Fruit fly (Drosophila melanogaster) whole organism, embryonic: ENCODE results near the gene Fign.

Source experiments
- ATbp ChIP-seq: fragments of 200-800 bp; sonication (Bioruptor generic); optimal IDR thresholded peaks from 2 replicates; lab custom pipeline; 2017; ENCODE audit warnings: missing biosample characterization, mild to moderate bottlenecking, missing genetic modification characterization, missing genetic modification reagents
- Asciz ChIP-seq: fragments of 200-800 bp; sonication (Bioruptor generic); optimal IDR thresholded peaks from 2 replicates; lab custom pipeline; 2017; ENCODE audit warnings: missing biosample characterization, mild to moderate bottlenecking, missing genetic modification characterization, missing genetic modification reagents
- Atf3 ChIP-seq: fragments of 200-800 bp; sonication (Bioruptor generic); optimal IDR thresholded peaks from 3 replicates; lab custom pipeline; 2016; ENCODE audit warnings: missing biosample characterization, missing genetic modification characterization
- Bgb ChIP-seq: fragments of 200-800 bp; sonication (Bioruptor generic); IDR thresholded peaks from 2 replicates; pipeline ENCODE4 v1.3.6; 2022; ENCODE audit warnings: missing biosample characterization, missing genetic modification characterization; ENCODE audit not compliant: partially characterized antibody
- CG10267 ChIP-seq: fragments of 200-800 bp; sonication (Bioruptor generic); optimal IDR thresholded peaks from 2 replicates; lab custom pipeline; 2018; ENCODE audit warnings: missing biosample characterization, mild to moderate bottlenecking, missing genetic modification characterization, moderate library complexity
- CG10431 ChIP-seq: fragments of 200-800 bp; sonication (Bioruptor generic); optimal IDR thresholded peaks from 3 replicates; lab custom pipeline; 2018; ENCODE audit warnings: missing biosample characterization, mild to moderate bottlenecking, missing genetic modification characterization
- CG10565 ChIP-seq: fragments of 200-800 bp; sonication (Bioruptor generic); optimal IDR thresholded peaks from 3 replicates; lab custom pipeline; 2016; ENCODE audit warnings: missing biosample characterization, mild to moderate bottlenecking, missing genetic modification characterization
- CG10654 ChIP-seq: fragments of 200-800 bp; sonication (Bioruptor generic); optimal IDR thresholded peaks from 2 replicates; lab custom pipeline; 2016; ENCODE audit warnings: missing biosample characterization, missing genetic modification characterization
- CG11093 ChIP-seq: fragments of 200-800 bp; sonication (Bioruptor generic); IDR thresholded peaks from 3 replicates; pipeline ENCODE4 v1.3.6; 2022; ENCODE audit warnings: missing biosample characterization, missing genetic modification characterization
- CG12104 ChIP-seq: fragments of 200-800 bp; sonication (Bioruptor generic); optimal IDR thresholded peaks from 3 replicates; lab custom pipeline; 2016; ENCODE audit warnings: missing biosample characterization, missing genetic modification characterization
- CG12659 ChIP-seq: fragments of 200-800 bp; sonication (Bioruptor generic); optimal IDR thresholded peaks from 3 replicates; lab custom pipeline; 2017; ENCODE audit warnings: mild to moderate bottlenecking, missing biosample characterization, missing genetic modification reagents, missing genetic modification characterization
- CG13287 ChIP-seq: fragments of 200-800 bp; sonication (Bioruptor generic); IDR thresholded peaks from 2 replicates; pipeline ENCODE4 v1.3.6; 2022; ENCODE audit warnings: missing biosample characterization, missing genetic modification characterization; ENCODE audit not compliant: partially characterized antibody
- CG13775 ChIP-seq: fragments of 200-800 bp; sonication (Bioruptor generic); optimal IDR thresholded peaks from 3 replicates; lab custom pipeline; 2017; ENCODE audit warnings: missing biosample characterization, mild to moderate bottlenecking, missing genetic modification characterization
- CG15601 ChIP-seq: fragments of 200-800 bp; sonication (Bioruptor generic); optimal IDR thresholded peaks from 3 replicates; lab custom pipeline; 2019; ENCODE audit warnings: missing biosample characterization, mild to moderate bottlenecking, missing genetic modification characterization, moderate library complexity
- CG17361 ChIP-seq: fragments of 200-800 bp; sonication (Bioruptor generic); IDR thresholded peaks from 3 replicates; pipeline ENCODE4 v1.3.6; 2022; ENCODE audit warnings: missing biosample characterization, missing genetic modification characterization
- CG18619 ChIP-seq: fragments of 200-800 bp; sonication (Bioruptor generic); optimal IDR thresholded peaks from 3 replicates; lab custom pipeline; 2017; ENCODE audit warnings: missing biosample characterization, mild to moderate bottlenecking, missing genetic modification characterization
- CG2116 ChIP-seq: fragments of 200-800 bp; sonication (Bioruptor generic); optimal IDR thresholded peaks from 3 replicates; lab custom pipeline; 2018; ENCODE audit warnings: missing biosample characterization, mild to moderate bottlenecking, missing genetic modification characterization
- CG2120 ChIP-seq: fragments of 200-800 bp; sonication (Bioruptor generic); optimal IDR thresholded peaks from 3 replicates; lab custom pipeline; 2016; ENCODE audit warnings: missing biosample characterization, missing genetic modification characterization
- CG30431 ChIP-seq: fragments of 200-800 bp; sonication (Bioruptor generic); optimal IDR thresholded peaks from 2 replicates; lab custom pipeline; 2017; ENCODE audit warnings: missing biosample characterization, missing genetic modification characterization
- CG31388 ChIP-seq: fragments of 200-800 bp; sonication (Bioruptor generic); optimal IDR thresholded peaks from 2 replicates; lab custom pipeline; 2016; ENCODE audit warnings: missing biosample characterization, missing genetic modification characterization
- CG4707 ChIP-seq: fragments of 200-800 bp; sonication (Bioruptor generic); optimal IDR thresholded peaks from 2 replicates; lab custom pipeline; 2018; ENCODE audit warnings: missing biosample characterization, mild to moderate bottlenecking, missing genetic modification characterization, moderate library complexity
- CG6254 ChIP-seq: fragments of 200-800 bp; sonication (Bioruptor generic); optimal IDR thresholded peaks from 3 replicates; lab custom pipeline; 2017; ENCODE audit warnings: mild to moderate bottlenecking, missing biosample characterization, missing genetic modification reagents, missing genetic modification characterization
- CG6689 ChIP-seq: fragments of 200-800 bp; sonication (Bioruptor generic); IDR thresholded peaks from 2 replicates; pipeline ENCODE4 v1.3.6; 2022; ENCODE audit warnings: missing biosample characterization, missing genetic modification characterization
- CG8290 ChIP-seq, 3 experiments: fragments of 200-800 bp; sonication (Bioruptor generic); optimal IDR thresholded peaks; 2 replicates each; lab custom pipeline; 2016 to 2019; ENCODE audit warnings: missing biosample characterization in 3 of 3, missing genetic modification characterization in 3 of 3, mild to moderate bottlenecking in 2 of 3, moderate library complexity in 1 of 3
- D19B ChIP-seq: fragments of 200-800 bp; sonication (Bioruptor generic); optimal IDR thresholded peaks from 2 replicates; lab custom pipeline; 2017; ENCODE audit warnings: missing biosample characterization, mild to moderate bottlenecking, missing genetic modification characterization
- Drgx ChIP-seq: fragments of 200-800 bp; sonication (Bioruptor generic); IDR thresholded peaks from 2 replicates; pipeline ENCODE4 v1.3.6; 2022; ENCODE audit warnings: missing biosample characterization, missing genetic modification characterization
- E2f2 ChIP-seq: fragments of 200-800 bp; sonication (Bioruptor generic); IDR thresholded peaks from 2 replicates; pipeline ENCODE4 v1.3.6; 2022; ENCODE audit warnings: missing biosample characterization, missing genetic modification characterization
- HmgD ChIP-seq: fragments of 200-800 bp; sonication (Bioruptor generic); optimal IDR thresholded peaks from 3 replicates; lab custom pipeline; 2016; ENCODE audit warnings: missing biosample characterization, missing genetic modification characterization
- Hr3 ChIP-seq: fragments of 200-800 bp; sonication (Bioruptor generic); optimal IDR thresholded peaks from 3 replicates; lab custom pipeline; 2016; ENCODE audit warnings: missing biosample characterization, missing genetic modification characterization
- Hr39 ChIP-seq: fragments of >200 bp; optimal IDR thresholded peaks from 2 replicates; lab custom pipeline; 2017
- Jarid2 ChIP-seq: fragments of 200-800 bp; sonication (Bioruptor generic); optimal IDR thresholded peaks from 3 replicates; lab custom pipeline; 2017; ENCODE audit warnings: mild to moderate bottlenecking, missing biosample characterization, missing genetic modification reagents, missing genetic modification characterization
- Nf-YB ChIP-seq: fragments of 200-800 bp; sonication (Bioruptor generic); optimal IDR thresholded peaks from 3 replicates; lab custom pipeline; 2019; ENCODE audit warnings: missing biosample characterization, mild to moderate bottlenecking, missing genetic modification characterization, moderate library complexity
- Poxn ChIP-seq: fragments of 200-800 bp; sonication (Bioruptor generic); IDR thresholded peaks from 2 replicates; pipeline ENCODE4 v1.3.6; 2022; ENCODE audit warnings: missing biosample characterization, missing genetic modification characterization
- Spps ChIP-seq: fragments of 200-800 bp; sonication (Bioruptor generic); optimal IDR thresholded peaks from 2 replicates; lab custom pipeline; 2018; ENCODE audit warnings: missing biosample characterization, mild to moderate bottlenecking, missing genetic modification characterization
- Sry-δ ChIP-seq: fragments of 200-800 bp; sonication (Bioruptor generic); optimal IDR thresholded peaks from 2 replicates; lab custom pipeline; 2016; ENCODE audit warnings: missing biosample characterization, missing genetic modification characterization
- Xbp1 ChIP-seq: fragments of 200-800 bp; sonication (Bioruptor generic); optimal IDR thresholded peaks from 3 replicates; lab custom pipeline; 2016; ENCODE audit warnings: missing biosample characterization, mild to moderate bottlenecking, missing genetic modification characterization
- Xrp1 ChIP-seq: fragments of 200-800 bp; sonication (Bioruptor generic); IDR thresholded peaks from 2 replicates; pipeline ENCODE4 v1.3.6; 2022; ENCODE audit warnings: missing biosample characterization, missing genetic modification characterization
- YL-1 ChIP-seq: fragments of 200-800 bp; sonication (Bioruptor generic); optimal IDR thresholded peaks from 3 replicates; lab custom pipeline; 2017; ENCODE audit warnings: missing biosample characterization, mild to moderate bottlenecking, missing genetic modification characterization
- bbx ChIP-seq: fragments of 200-800 bp; sonication (Bioruptor generic); IDR thresholded peaks from 2 replicates; pipeline ENCODE4 v1.3.6; 2022; ENCODE audit warnings: missing biosample characterization, missing genetic modification characterization; ENCODE audit not compliant: partially characterized antibody
- corto ChIP-seq: fragments of 200-800 bp; sonication (Bioruptor generic); optimal IDR thresholded peaks from 2 replicates; lab custom pipeline; 2016; ENCODE audit warnings: missing biosample characterization, mild to moderate bottlenecking, missing genetic modification characterization, moderate library complexity
- dm ChIP-seq: fragments of 200-800 bp; sonication (Bioruptor generic); optimal IDR thresholded peaks from 3 replicates; lab custom pipeline; 2016; ENCODE audit warnings: missing biosample characterization, missing genetic modification characterization
- eyg ChIP-seq: fragments of 200-800 bp; sonication (Bioruptor generic); optimal IDR thresholded peaks from 3 replicates; lab custom pipeline; 2016; ENCODE audit warnings: missing biosample characterization, missing genetic modification characterization
- nom ChIP-seq: fragments of 200-800 bp; sonication (Bioruptor generic); optimal IDR thresholded peaks from 2 replicates; lab custom pipeline; 2017; ENCODE audit warnings: missing biosample characterization, missing genetic modification characterization, mild to moderate bottlenecking, moderate library complexity, missing genetic modification reagents
- onecut ChIP-seq: fragments of 200-800 bp; sonication (Bioruptor generic); IDR thresholded peaks from 2 replicates; pipeline ENCODE4 v1.3.6; 2022; ENCODE audit warnings: missing biosample characterization, missing genetic modification characterization
- sima ChIP-seq: fragments of 200-800 bp; sonication (Bioruptor generic); optimal IDR thresholded peaks from 2 replicates; lab custom pipeline; 2016; ENCODE audit warnings: missing biosample characterization, missing genetic modification characterization
- stc ChIP-seq: fragments of 200-800 bp; sonication (Bioruptor generic); IDR thresholded peaks from 2 replicates; pipeline ENCODE4 v1.3.6; 2022; ENCODE audit warnings: missing biosample characterization, missing genetic modification characterization
- unc-4 ChIP-seq: fragments of 200-800 bp; sonication (Bioruptor generic); IDR thresholded peaks from 2 replicates; pipeline ENCODE4 v1.3.6; 2022; ENCODE audit warnings: missing biosample characterization, missing genetic modification characterization; ENCODE audit not compliant: partially characterized antibody
- unpg ChIP-seq: fragments of 200-800 bp; sonication (Bioruptor generic); optimal IDR thresholded peaks from 3 replicates; lab custom pipeline; 2018; ENCODE audit warnings: missing biosample characterization, mild to moderate bottlenecking, missing genetic modification characterization, moderate library complexity
- vfl ChIP-seq: fragments of 200-800 bp; sonication (Bioruptor generic); optimal IDR thresholded peaks from 2 replicates; lab custom pipeline; 2016; ENCODE audit warnings: missing biosample characterization, missing genetic modification characterization

Gene Fign

DNA sequence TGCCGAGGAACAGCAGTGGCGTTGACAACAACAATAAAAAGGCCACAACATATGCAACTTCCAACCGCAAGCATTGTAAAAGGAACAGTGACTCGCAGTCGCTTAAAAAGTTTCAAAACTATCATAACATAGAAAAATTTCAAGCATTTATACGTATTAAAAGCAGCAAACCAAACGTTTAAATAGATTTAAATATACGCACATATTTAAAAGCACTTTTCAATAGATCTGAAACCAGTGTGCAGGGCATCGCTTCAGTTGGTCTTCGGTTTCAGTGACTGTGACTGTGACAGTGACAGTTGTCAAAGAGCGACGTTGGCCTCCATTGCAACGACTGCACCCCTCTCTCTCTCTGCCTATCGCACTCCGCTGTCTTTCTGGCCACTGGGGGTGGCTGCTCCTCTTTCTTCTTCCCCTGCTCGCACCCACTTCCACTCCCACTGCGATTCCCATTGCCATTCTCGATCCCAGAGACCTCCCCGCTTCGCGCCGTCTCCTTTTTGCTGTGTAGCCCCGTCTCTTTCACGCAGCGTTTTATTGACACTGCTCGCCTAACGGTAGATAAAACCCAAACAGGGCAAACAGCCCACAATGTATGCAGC, 28.6 kb upstream of the Fign start (continued):
- peak; percentile 92 for TF ChIP-seq Asciz (GFP tag; lab: Kevin White, UChicago)
- TF ChIP-seq Hr3 (GFP tag; lab: Kevin White, UChicago), result peak; percentile 64
- peak; percentile 29 for TF ChIP-seq CG30431 (GFP tag; lab: Kevin White, UChicago)
- peak; percentile 22 for TF ChIP-seq CG31388 (GFP tag; lab: Kevin White, UChicago)
- 0 out of 2 replicates have a peak, but pooled peaks have one; percentile 32 for TF ChIP-seq bbx (GFP tag; lab: Robert Waterston, UW)
- peak; percentile 43 for TF ChIP-seq CG12659 (GFP tag; lab: Kevin White, UChicago)
- TF ChIP-seq ATbp (GFP tag; lab: Kevin White, UChicago), result peak; percentile 92
- TF ChIP-seq CG10654 (GFP tag; lab: Kevin White, UChicago), result peak; percentile 70
- TF ChIP-seq eyg (GFP tag; lab: Kevin White, UChicago), result peak; percentile 58
- TF ChIP-seq stc, result peak; percentile 93
- peak; percentile 87 for TF ChIP-seq unpg (GFP tag; lab: Kevin White, UChicago)
- TF ChIP-seq unc-4, result no peak
- no peak for TF ChIP-seq Hr39 (lab: Kevin White, UChicago)
- TF ChIP-seq CG13287, result no peak
- TF ChIP-seq CG2120 (GFP tag; lab: Kevin White, UChicago), result no peak
- TF ChIP-seq onecut (GFP tag; lab: Robert Waterston, UW), result peak; percentile 80
- TF ChIP-seq Xrp1, result peak; percentile 94
- peak; percentile 73 for TF ChIP-seq CG4707 (GFP tag; lab: Kevin White, UChicago)
- peak; percentile 83 for TF ChIP-seq CG17361 (GFP tag; lab: Robert Waterston, UW)
- no peak for TF ChIP-seq CG10565
- TF ChIP-seq CG13775 (GFP tag; lab: Kevin White, UChicago), result peak; percentile 5
- TF ChIP-seq CG12104, result no peak
- peak; percentile 67 for TF ChIP-seq CG15601 (tag; lab: Kevin White, UChicago)
- TF ChIP-seq dm (GFP tag; lab: Kevin White, UChicago), result peak; percentile 10
- TF ChIP-seq Spps (tag; lab: Kevin White, UChicago), result peak; percentile 72
- peak; percentile 79 for TF ChIP-seq CG6254
- peak; percentile 68 for TF ChIP-seq Xbp1
- peak; percentile 11 for TF ChIP-seq CG2116 (GFP tag; lab: Kevin White, UChicago)
- TF ChIP-seq CG18619 (GFP tag; lab: Kevin White, UChicago), result peak; percentile 33
- TF ChIP-seq Drgx, result peak; percentile 98
- no peak for TF ChIP-seq D19B (GFP tag; lab: Kevin White, UChicago)
- no peak for TF ChIP-seq HmgD (GFP tag; lab: Kevin White, UChicago)
- peak; percentile 50 for TF ChIP-seq Jarid2 (GFP tag; lab: Kevin White, UChicago)
- peak; percentile 82 for TF ChIP-seq CG11093 (GFP tag; lab: Robert Waterston, UW)
- peak; percentile 39; the same call in 1 of the 2 replicates for TF ChIP-seq Bgb (GFP tag; lab: Robert Waterston, UW)
- TF ChIP-seq vfl (GFP tag; lab: Kevin White, UChicago), result no peak
- TF ChIP-seq Sry-δ (GFP tag; lab: Kevin White, UChicago), result no peak
- TF ChIP-seq CG8290 (GFP tag; optimal IDR thresholded peaks at IDR 0.05; lab: Kevin White, UChicago), result peak; percentile 22
- TF ChIP-seq CG8290 (tag; optimal IDR thresholded peaks at IDR 0.05; lab: Kevin White, UChicago), result no peak
- TF ChIP-seq Atf3 (GFP tag; lab: Kevin White, UChicago), result peak; percentile 69
- no peak for TF ChIP-seq sima (GFP tag; lab: Kevin White, UChicago)
- no peak for TF ChIP-seq YL-1 (GFP tag; lab: Kevin White, UChicago)
- peak; percentile 9 for TF ChIP-seq CG10431
- TF ChIP-seq CG6689 (GFP tag; lab: Robert Waterston, UW), result peak; percentile 92
- peak; percentile 68; the same call in 1 of the 2 replicates for TF ChIP-seq E2f2 (GFP tag; lab: Robert Waterston, UW)
- TF ChIP-seq nom (GFP tag; lab: Kevin White, UChicago), result peak; percentile 79
- no peak for TF ChIP-seq Poxn (GFP tag; lab: Robert Waterston, UW)
- TF ChIP-seq Nf-YB, result peak; percentile 19
- TF ChIP-seq corto, result peak; percentile 42
- TF ChIP-seq CG10267 (tag; lab: Kevin White, UChicago), result peak; percentile 76
